Fruit fly (Drosophila melanogaster): ENCODE measurements around the gene EndoA.

EndoA gene

DNA sequence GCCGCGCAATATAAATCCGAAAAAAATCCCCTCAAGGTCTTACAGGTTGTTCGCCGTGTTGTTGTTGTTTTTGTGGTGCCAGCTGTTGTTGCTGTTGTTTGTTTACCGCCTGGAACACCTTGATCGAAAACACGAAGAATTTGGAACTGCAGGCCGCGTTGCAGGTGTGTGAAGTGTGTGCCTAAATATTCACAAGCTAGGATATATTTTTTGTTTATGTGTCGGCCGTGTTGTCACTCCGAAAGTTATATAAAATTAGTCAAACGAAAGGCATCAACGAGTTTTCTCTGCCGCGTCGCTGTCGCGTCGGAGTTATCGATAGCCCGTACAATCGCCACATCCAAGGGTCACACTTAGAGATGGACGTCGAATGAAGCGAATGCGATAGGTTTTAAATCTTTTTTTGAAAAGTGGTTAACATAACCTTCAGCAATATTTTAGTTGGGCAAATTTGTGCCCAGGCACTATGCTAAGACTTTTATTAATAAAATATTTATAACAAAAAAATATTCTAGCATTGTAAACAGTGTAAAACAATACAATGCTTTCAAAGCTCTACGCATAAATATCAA is 22.0 kb downstream of the EndoA start, which contains the start of gene Mpc1 (continued):
- TF ChIP-seq CG15479 (GFP tag; optimal IDR thresholded peaks at IDR 0.05), result no peak
- TF ChIP-seq NK7.1 (GFP tag; optimal IDR thresholded peaks at IDR 0.05), result no peak
- TF ChIP-seq klu (GFP tag; IDR thresholded peaks at IDR 0.05), result no peak
- peak; percentile 92 for TF ChIP-seq ftz-f1 (GFP tag; optimal IDR thresholded peaks at IDR 0.05)
- no peak for TF ChIP-seq Mes4 (GFP tag; optimal IDR thresholded peaks at IDR 0.05)
- no peak for TF ChIP-seq danr (GFP tag; IDR thresholded peaks at IDR 0.05)
- no peak for TF ChIP-seq Sry-β (GFP tag; optimal IDR thresholded peaks at IDR 0.05)
- no peak for TF ChIP-seq dimm (GFP tag; IDR thresholded peaks at IDR 0.05)
- no peak for TF ChIP-seq CG12155 (GFP tag; optimal IDR thresholded peaks at IDR 0.05)
- no peak for TF ChIP-seq CG17829 (tag; optimal IDR thresholded peaks at IDR 0.05)
- peak; percentile 81; the same call in 3 of the 4 replicates for TF ChIP-seq Dll (GFP tag; IDR thresholded peaks at IDR 0.05; ENCODE audit: partially characterized antibody)
- no peak for TF ChIP-seq Dfd (GFP tag; optimal IDR thresholded peaks at IDR 0.05)
- TF ChIP-seq Myb (GFP tag; optimal IDR thresholded peaks at IDR 0.05), result peak; percentile 36
- peak; percentile 19 for TF ChIP-seq CG1603 (tag; optimal IDR thresholded peaks at IDR 0.05)
- TF ChIP-seq bigmax (GFP tag; optimal IDR thresholded peaks at IDR 0.05), result peak; percentile 91
- TF ChIP-seq CG7271 (tag; optimal IDR thresholded peaks at IDR 0.05), result no peak
- TF ChIP-seq sima (GFP tag; optimal IDR thresholded peaks at IDR 0.05), result no peak
- TF ChIP-seq CG10274 (GFP tag; optimal IDR thresholded peaks at IDR 0.05), result no peak
- TF ChIP-seq CG7556 (GFP tag; optimal IDR thresholded peaks at IDR 0.05), result peak; percentile 61
- TF ChIP-seq CG4730 (GFP tag; IDR thresholded peaks at IDR 0.05), result no peak
- TF ChIP-seq CG2202 (tag; optimal IDR thresholded peaks at IDR 0.05), result no peak
- no peak for TF ChIP-seq Trl (optimal IDR thresholded peaks at IDR 0.05)
- no peak for TF ChIP-seq Trl (GFP tag; optimal IDR thresholded peaks at IDR 0.05)
- no peak for TF ChIP-seq jing (GFP tag; optimal IDR thresholded peaks at IDR 0.05)
- TF ChIP-seq Drgx (GFP tag; IDR thresholded peaks at IDR 0.05), result no peak
- no peak for TF ChIP-seq croc (GFP tag; conservative IDR thresholded peaks at IDR 0.05)
- TF ChIP-seq NfI (GFP tag; optimal IDR thresholded peaks at IDR 0.05), result no peak
- TF ChIP-seq CG17385 (GFP tag; optimal IDR thresholded peaks at IDR 0.05), result no peak
- TF ChIP-seq PHDP (tag; optimal IDR thresholded peaks at IDR 0.05), result no peak
- no peak for TF ChIP-seq lov (optimal IDR thresholded peaks at IDR 0.05)
- 0 out of 3 replicates have a peak, but pooled peaks have one; percentile 18 for TF ChIP-seq lov (GFP tag; IDR thresholded peaks at IDR 0.05)
- TF ChIP-seq Antp (GFP tag; optimal IDR thresholded peaks at IDR 0.05), result no peak
- no peak for TF ChIP-seq Ptx1 (GFP tag; IDR thresholded peaks at IDR 0.05)
- peak; percentile 30 for TF ChIP-seq CG2120 (GFP tag; optimal IDR thresholded peaks at IDR 0.05)
- peak; percentile 85 for TF ChIP-seq kah (GFP tag; optimal IDR thresholded peaks at IDR 0.05)
- no peak for TF ChIP-seq bab2 (GFP tag; optimal IDR thresholded peaks at IDR 0.05)
- no peak for TF ChIP-seq CG1602 (GFP tag; optimal IDR thresholded peaks at IDR 0.05)
- no peak for TF ChIP-seq Mad (GFP tag; optimal IDR thresholded peaks at IDR 0.05)
- no peak for TF ChIP-seq ems (GFP tag; optimal IDR thresholded peaks at IDR 0.05)
- TF ChIP-seq CG11504 (tag; optimal IDR thresholded peaks at IDR 0.05), result peak; percentile 52
- TF ChIP-seq CG12659 (GFP tag; optimal IDR thresholded peaks at IDR 0.05), result peak; percentile 63
- TF ChIP-seq CG13287 (GFP tag; IDR thresholded peaks at IDR 0.05; ENCODE audit: partially characterized antibody), result peak; percentile 86
- no peak for TF ChIP-seq CTCF (GFP tag; optimal IDR thresholded peaks at IDR 0.05)
- no peak for TF ChIP-seq mam (GFP tag; optimal IDR thresholded peaks at IDR 0.05)
- TF ChIP-seq kay (GFP tag; optimal IDR thresholded peaks at IDR 0.05), result no peak
- TF ChIP-seq CG16815 (GFP tag; optimal IDR thresholded peaks at IDR 0.05), result no peak
- no peak for TF ChIP-seq CG18764 (GFP tag; optimal IDR thresholded peaks at IDR 0.05)
- no peak for TF ChIP-seq dpn (GFP tag; optimal IDR thresholded peaks at IDR 0.05)
- TF ChIP-seq CG15269 (tag; optimal IDR thresholded peaks at IDR 0.05), result no peak
- no peak for TF ChIP-seq az2 (GFP tag; optimal IDR thresholded peaks at IDR 0.05)
- TF ChIP-seq CG14860 (GFP tag; IDR thresholded peaks at IDR 0.05; ENCODE audit: partially characterized antibody), result peak; percentile 60; the same call in 2 of the 3 replicates
- peak; percentile 77 for TF ChIP-seq CG16813 (GFP tag; IDR thresholded peaks at IDR 0.05; ENCODE audit: partially characterized antibody)

Measured in whole organism, embryonic.